Fruit fly (Drosophila melanogaster) whole organism, embryonic: ENCODE data around the gene h-cup.
A peak's percentile ranks its signal among the peaks of the same experiment; 100 is the strongest.

Experiments used
- CG10147 ChIP-seq: fragments of 200-800 bp; sonication (Bioruptor generic); optimal IDR thresholded peaks from 2 replicates; lab custom pipeline; 2019; ENCODE audit warnings: missing biosample characterization, mild to moderate bottlenecking, missing genetic modification characterization, moderate library complexity
- CG10274 ChIP-seq: fragments of 200-800 bp; sonication (Bioruptor generic); optimal IDR thresholded peaks from 3 replicates; lab custom pipeline; 2017; ENCODE audit warnings: missing biosample characterization, mild to moderate bottlenecking, missing genetic modification characterization
- CG11504 ChIP-seq: fragments of 200-800 bp; sonication (Bioruptor generic); optimal IDR thresholded peaks from 3 replicates; lab custom pipeline; 2019; ENCODE audit warnings: missing biosample characterization, mild to moderate bottlenecking, missing genetic modification characterization, moderate library complexity
- CG14441 ChIP-seq: fragments of 200-800 bp; sonication (Bioruptor generic); IDR thresholded peaks from 2 replicates; pipeline ENCODE4 v1.3.6; 2022; ENCODE audit warnings: missing biosample characterization, missing genetic modification characterization
- CG15073 ChIP-seq: fragments of 200-800 bp; sonication (Bioruptor generic); optimal IDR thresholded peaks from 2 replicates; lab custom pipeline; 2016; ENCODE audit warnings: missing biosample characterization, missing genetic modification characterization
- CG1603 ChIP-seq: fragments of 200-800 bp; sonication (Bioruptor generic); optimal IDR thresholded peaks from 2 replicates; lab custom pipeline; 2019; ENCODE audit warnings: missing biosample characterization, mild to moderate bottlenecking, missing genetic modification characterization, moderate library complexity
- CG16815 ChIP-seq: fragments of 200-800 bp; sonication (Bioruptor generic); optimal IDR thresholded peaks from 3 replicates; lab custom pipeline; 2017; ENCODE audit warnings: missing biosample characterization, mild to moderate bottlenecking, missing genetic modification characterization
- CG17802 ChIP-seq: fragments of 200-800 bp; sonication (Bioruptor generic); optimal IDR thresholded peaks from 2 replicates; lab custom pipeline; 2018; ENCODE audit warnings: missing biosample characterization, mild to moderate bottlenecking, missing genetic modification characterization, moderate library complexity
- CG1792 ChIP-seq: fragments of 200-800 bp; sonication (Bioruptor generic); optimal IDR thresholded peaks from 2 replicates; lab custom pipeline; 2016; ENCODE audit warnings: missing biosample characterization, missing genetic modification characterization
- CG32532 ChIP-seq: fragments of 200-800 bp; sonication (Bioruptor generic); IDR thresholded peaks from 2 replicates; pipeline ENCODE4 v1.3.6; 2022; ENCODE audit warnings: missing biosample characterization, missing genetic modification characterization
- CG5953 ChIP-seq: fragments of 200-800 bp; sonication (Bioruptor generic); IDR thresholded peaks from 2 replicates; pipeline ENCODE4 v1.3.6; 2022; ENCODE audit warnings: missing biosample characterization, missing genetic modification characterization
- CG6854 ChIP-seq: fragments of 200-800 bp; sonication (Bioruptor generic); optimal IDR thresholded peaks from 3 replicates; lab custom pipeline; 2017; ENCODE audit warnings: missing biosample characterization, mild to moderate bottlenecking, missing genetic modification characterization
- CG7357 ChIP-seq: fragments of 200-800 bp; sonication (Bioruptor generic); IDR thresholded peaks from 3 replicates; pipeline ENCODE4 v1.3.6; 2022; ENCODE audit warnings: missing biosample characterization, missing genetic modification characterization
- CG8089 ChIP-seq: fragments of 200-800 bp; sonication (Bioruptor generic); optimal IDR thresholded peaks from 3 replicates; lab custom pipeline; 2016; ENCODE audit warnings: missing biosample characterization, missing genetic modification characterization
- CG8924 ChIP-seq: fragments of 200-800 bp; optimal IDR thresholded peaks from 3 replicates; lab custom pipeline; 2019; ENCODE audit warnings: missing biosample characterization, mild to moderate bottlenecking, missing genetic modification characterization, moderate library complexity
- CG9817 ChIP-seq: fragments of 200-800 bp; sonication (Bioruptor generic); optimal IDR thresholded peaks from 2 replicates; lab custom pipeline; 2018; ENCODE audit warnings: missing biosample characterization, mild to moderate bottlenecking, missing genetic modification characterization, moderate library complexity
- CG9876 ChIP-seq: fragments of 200-800 bp; sonication (Bioruptor generic); optimal IDR thresholded peaks from 2 replicates; lab custom pipeline; 2016; ENCODE audit warnings: missing biosample characterization, missing genetic modification characterization
- D ChIP-seq, 2 experiments: fragments of 200-800 bp in 1 of 2; fragments of >200 bp in 1 of 2; sonication (Bioruptor generic) in 1 of 2; optimal IDR thresholded peaks; 2 replicates in 1 of 2; 3 replicates in 1 of 2; lab custom pipeline; 2017; ENCODE audit warnings: mild to moderate bottlenecking in 1 of 2, missing biosample characterization in 1 of 2, missing genetic modification characterization in 1 of 2, missing genetic modification reagents in 1 of 2
- Dbx ChIP-seq: fragments of 200-800 bp; sonication (Bioruptor generic); IDR thresholded peaks from 3 replicates; pipeline ENCODE4 v1.3.6; 2022; ENCODE audit warnings: missing biosample characterization, missing genetic modification characterization
- Dfd ChIP-seq, 2 experiments: fragments of >200 bp; optimal IDR thresholded peaks; 2 replicates each; lab custom pipeline; 2017; ENCODE audit warnings: missing biosample characterization in 2 of 2, missing genetic modification characterization in 2 of 2
- ERR ChIP-seq: fragments of 200-800 bp; sonication (Bioruptor generic); optimal IDR thresholded peaks from 2 replicates; lab custom pipeline; 2016; ENCODE audit warnings: missing biosample characterization, missing genetic modification characterization
- Eip74EF ChIP-seq, 2 experiments: fragments of 200-800 bp in 1 of 2; fragments of >200 bp in 1 of 2; sonication (Bioruptor generic) in 1 of 2; optimal IDR thresholded peaks; 2 replicates each; lab custom pipeline; 2017 to 2019; ENCODE audit warnings: missing biosample characterization in 2 of 2, missing genetic modification characterization in 2 of 2, mild to moderate bottlenecking in 1 of 2, moderate library complexity in 1 of 2
- HLH3B ChIP-seq: fragments of 200-800 bp; sonication (Bioruptor generic); IDR thresholded peaks from 2 replicates; pipeline ENCODE4 v1.3.6; 2022; ENCODE audit warnings: missing biosample characterization, missing genetic modification characterization
- HmgD ChIP-seq: fragments of 200-800 bp; sonication (Bioruptor generic); optimal IDR thresholded peaks from 3 replicates; lab custom pipeline; 2016; ENCODE audit warnings: missing biosample characterization, missing genetic modification characterization
- HmgZ ChIP-seq: fragments of 200-800 bp; sonication (Bioruptor generic); optimal IDR thresholded peaks from 2 replicates; lab custom pipeline; 2018; ENCODE audit warnings: missing biosample characterization, mild to moderate bottlenecking, missing genetic modification characterization
- Rfx ChIP-seq: fragments of 200-800 bp; sonication (Bioruptor generic); IDR thresholded peaks from 2 replicates; pipeline ENCODE4 v1.3.6; 2022; ENCODE audit warnings: missing biosample characterization, missing genetic modification characterization
- Scr ChIP-seq: fragments of 200-800 bp; sonication (Bioruptor generic); IDR thresholded peaks from 2 replicates; pipeline ENCODE4 v1.3.6; 2022; ENCODE audit warnings: missing biosample characterization, missing genetic modification characterization; ENCODE audit not compliant: partially characterized antibody
- Side ChIP-seq: fragments of 200-800 bp; sonication (Bioruptor generic); optimal IDR thresholded peaks from 2 replicates; lab custom pipeline; 2016; ENCODE audit warnings: missing biosample characterization, missing genetic modification characterization
- YL-1 ChIP-seq: fragments of 200-800 bp; sonication (Bioruptor generic); optimal IDR thresholded peaks from 3 replicates; lab custom pipeline; 2017; ENCODE audit warnings: missing biosample characterization, mild to moderate bottlenecking, missing genetic modification characterization
- bcd ChIP-seq: fragments of 200-800 bp; sonication (Bioruptor generic); optimal IDR thresholded peaks from 2 replicates; lab custom pipeline; 2017; ENCODE audit warnings: missing biosample characterization, mild to moderate bottlenecking, missing genetic modification characterization
- btn ChIP-seq: fragments of 200-800 bp; sonication (Bioruptor generic); optimal IDR thresholded peaks from 2 replicates; lab custom pipeline; 2016; ENCODE audit warnings: missing biosample characterization, missing genetic modification characterization
- cato ChIP-seq: fragments of 200-800 bp; sonication (Bioruptor generic); optimal IDR thresholded peaks from 2 replicates; lab custom pipeline; 2016; ENCODE audit warnings: missing biosample characterization, missing genetic modification characterization, borderline replicate concordance
- crp ChIP-seq, 2 experiments: fragments of 200-800 bp; sonication (Bioruptor generic); optimal IDR thresholded peaks; 2 replicates in 1 of 2; 3 replicates in 1 of 2; lab custom pipeline; 2017; ENCODE audit warnings: missing biosample characterization in 2 of 2, missing genetic modification characterization in 2 of 2, mild to moderate bottlenecking in 1 of 2, moderate library complexity in 1 of 2
- emc ChIP-seq: fragments of 200-800 bp; sonication (Bioruptor generic); optimal IDR thresholded peaks from 2 replicates; lab custom pipeline; 2016; ENCODE audit warnings: missing biosample characterization, missing genetic modification characterization
- gce ChIP-seq: fragments of 200-800 bp; sonication (Bioruptor generic); IDR thresholded peaks from 3 replicates; pipeline ENCODE4 v1.3.6; 2022; ENCODE audit warnings: missing biosample characterization, missing genetic modification characterization
- gcm2 ChIP-seq: fragments of 200-800 bp; sonication (Bioruptor generic); optimal IDR thresholded peaks from 2 replicates; lab custom pipeline; 2016; ENCODE audit warnings: missing biosample characterization, missing genetic modification characterization
- gsb ChIP-seq: fragments of 200-800 bp; sonication (Bioruptor generic); IDR thresholded peaks from 2 replicates; pipeline ENCODE4 v1.3.6; 2022; ENCODE audit warnings: missing biosample characterization, missing genetic modification characterization
- ind ChIP-seq: fragments of 200-800 bp; sonication (Bioruptor generic); optimal IDR thresholded peaks from 3 replicates; lab custom pipeline; 2016; ENCODE audit warnings: missing biosample characterization, missing genetic modification characterization
- org-1 ChIP-seq: fragments of 200-800 bp; sonication (Bioruptor generic); optimal IDR thresholded peaks from 2 replicates; lab custom pipeline; 2017; ENCODE audit warnings: missing biosample characterization, missing genetic modification characterization
- pb ChIP-seq: fragments of 200-800 bp; sonication (Bioruptor generic); optimal IDR thresholded peaks from 3 replicates; lab custom pipeline; 2016; ENCODE audit warnings: missing biosample characterization, missing genetic modification characterization
- pfk ChIP-seq: fragments of 200-800 bp; sonication (Bioruptor generic); optimal IDR thresholded peaks from 2 replicates; lab custom pipeline; 2018; ENCODE audit warnings: missing biosample characterization, mild to moderate bottlenecking, missing genetic modification characterization, moderate library complexity
- pzg ChIP-seq: fragments of 200-800 bp; sonication (Bioruptor generic); optimal IDR thresholded peaks from 3 replicates; lab custom pipeline; 2018; ENCODE audit warnings: missing biosample characterization, mild to moderate bottlenecking, missing genetic modification characterization, moderate library complexity
- salm ChIP-seq: fragments of 200-800 bp; sonication (Bioruptor generic); optimal IDR thresholded peaks from 2 replicates; lab custom pipeline; 2018; ENCODE audit warnings: missing biosample characterization, mild to moderate bottlenecking, missing genetic modification characterization
- scrt ChIP-seq: fragments of 200-800 bp; sonication (Bioruptor generic); optimal IDR thresholded peaks from 2 replicates; lab custom pipeline; 2018; ENCODE audit warnings: missing biosample characterization, mild to moderate bottlenecking, missing genetic modification characterization, moderate library complexity
- slbo ChIP-seq: fragments of 200-800 bp; sonication (Bioruptor generic); IDR thresholded peaks from 2 replicates; pipeline ENCODE4 v1.3.6; 2022; ENCODE audit warnings: missing biosample characterization, missing genetic modification characterization
- sna ChIP-seq: fragments of 200-800 bp; sonication (Bioruptor generic); IDR thresholded peaks from 2 replicates; pipeline ENCODE4 v1.3.6; 2022; ENCODE audit warnings: missing biosample characterization, missing genetic modification characterization; ENCODE audit not compliant: partially characterized antibody
- trem ChIP-seq: fragments of 200-800 bp; optimal IDR thresholded peaks from 3 replicates; lab custom pipeline; 2019; ENCODE audit warnings: missing biosample characterization, mild to moderate bottlenecking, missing genetic modification characterization, moderate library complexity
- trh ChIP-seq: fragments of 200-800 bp; sonication (Bioruptor generic); optimal IDR thresholded peaks from 2 replicates; lab custom pipeline; 2016; ENCODE audit warnings: missing biosample characterization, missing genetic modification characterization
- usp ChIP-seq: fragments of >200 bp; optimal IDR thresholded peaks from 2 replicates; lab custom pipeline; 2017; ENCODE audit warnings: missing biosample characterization, missing genetic modification characterization
- z ChIP-seq: fragments of 200-800 bp; sonication (Bioruptor generic); IDR thresholded peaks from 3 replicates; pipeline ENCODE4 v1.3.6; 2022; ENCODE audit warnings: missing biosample characterization, missing genetic modification characterization

h-cup gene

DNA sequence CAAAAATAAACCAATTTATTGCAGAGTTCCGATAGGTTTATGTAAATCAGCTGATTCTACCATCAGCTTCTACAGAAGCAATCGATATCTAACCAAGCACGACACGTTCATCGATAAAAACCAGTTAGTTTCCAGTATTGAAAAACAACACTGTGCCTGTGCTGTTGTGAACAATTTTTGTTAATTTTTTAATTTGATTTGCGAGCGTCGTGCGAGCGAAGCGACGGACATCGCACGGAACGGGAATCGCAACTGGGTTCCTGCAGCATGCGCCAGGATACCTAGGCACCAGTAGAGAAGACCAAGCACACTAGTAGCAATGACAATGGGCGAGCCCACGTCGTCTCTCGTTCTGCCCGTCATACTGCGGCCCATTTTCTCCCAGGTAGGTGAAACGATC lies 10.9 kb downstream of the h-cup start, which contains the start of the genes Ccm3 and CG6136 (continued):
- peak; percentile 91 for TF ChIP-seq Scr (GFP tag; lab: Robert Waterston, UW)
- peak; percentile 28 for TF ChIP-seq bcd (GFP tag; lab: Kevin White, UChicago)
- peak; percentile 59 for TF ChIP-seq Side (GFP tag; lab: Kevin White, UChicago)
- no peak for TF ChIP-seq gce (GFP tag; lab: Robert Waterston, UW)
- peak; percentile 75 for TF ChIP-seq Dbx
- TF ChIP-seq CG1603 (tag; lab: Kevin White, UChicago), result peak; percentile 68
- no peak for TF ChIP-seq CG7357 (GFP tag; lab: Robert Waterston, UW)
- TF ChIP-seq CG17802 (tag; lab: Kevin White, UChicago), result no peak
- peak; percentile 57 for TF ChIP-seq CG8924
- TF ChIP-seq HmgD (GFP tag; lab: Kevin White, UChicago), result peak; percentile 49
- TF ChIP-seq pfk (GFP tag; lab: Kevin White, UChicago), result no peak
- TF ChIP-seq pb (GFP tag; lab: Kevin White, UChicago), result peak; percentile 23
- peak; percentile 86 for TF ChIP-seq Rfx
- TF ChIP-seq CG14441 (GFP tag; lab: Robert Waterston, UW), result no peak
- no peak for TF ChIP-seq salm (tag; lab: Kevin White, UChicago)
- TF ChIP-seq CG10147 (GFP tag; lab: Kevin White, UChicago), result peak; percentile 48
- no peak for TF ChIP-seq trh
- no peak for TF ChIP-seq CG8089 (GFP tag; lab: Kevin White, UChicago)
- TF ChIP-seq ind (GFP tag; lab: Kevin White, UChicago), result peak; percentile 19
- peak; percentile 89 for TF ChIP-seq YL-1 (GFP tag; lab: Kevin White, UChicago)
- peak; percentile 62 for TF ChIP-seq CG32532 (GFP tag; lab: Robert Waterston, UW)
- TF ChIP-seq z, result no peak
- no peak for TF ChIP-seq btn (GFP tag; lab: Kevin White, UChicago)
- TF ChIP-seq gcm2, result peak; percentile 5
- 0 out of 2 replicates have a peak, but pooled peaks have one; percentile 26 for TF ChIP-seq HLH3B (GFP tag; lab: Robert Waterston, UW)
- TF ChIP-seq CG6854 (GFP tag; lab: Kevin White, UChicago), result no peak
- TF ChIP-seq trem (tag; lab: Kevin White, UChicago), result peak; percentile 53
- TF ChIP-seq CG11504 (tag; lab: Kevin White, UChicago), result no peak
- no peak for TF ChIP-seq CG16815 (GFP tag; lab: Kevin White, UChicago)
- peak; percentile 56 to 93 for TF ChIP-seq crp (GFP tag; optimal IDR thresholded peaks at IDR 0.05; lab: Kevin White, UChicago)
- TF ChIP-seq slbo (GFP tag; lab: Robert Waterston, UW), result peak; percentile 56; the same call in 1 of the 2 replicates
- TF ChIP-seq CG5953 (GFP tag; lab: Robert Waterston, UW), result no peak
- peak; percentile 57 for TF ChIP-seq CG1792 (GFP tag; lab: Kevin White, UChicago)
- no peak for TF ChIP-seq CG15073 (GFP tag; lab: Kevin White, UChicago)
- no peak for TF ChIP-seq scrt (GFP tag; lab: Kevin White, UChicago)
- peak; percentile 21 for TF ChIP-seq ERR
- TF ChIP-seq CG9876 (GFP tag; lab: Kevin White, UChicago), result no peak
- TF ChIP-seq HmgZ (tag; lab: Kevin White, UChicago), result peak; percentile 82
- TF ChIP-seq emc, result no peak
- no peak for TF ChIP-seq CG10274 (GFP tag; lab: Kevin White, UChicago)
- TF ChIP-seq sna (GFP tag; lab: Robert Waterston, UW), result peak; percentile 85
- no peak for TF ChIP-seq cato (GFP tag; lab: Kevin White, UChicago)
- no peak for TF ChIP-seq CG9817 (tag; lab: Kevin White, UChicago)
- no peak for TF ChIP-seq Eip74EF (GFP tag; optimal IDR thresholded peaks at IDR 0.05; lab: Kevin White, UChicago)
- no peak for TF ChIP-seq org-1
- no peak for TF ChIP-seq Dfd (GFP tag; optimal IDR thresholded peaks at IDR 0.05; lab: Kevin White, UChicago)
- no peak for TF ChIP-seq usp (GFP tag; lab: Kevin White, UChicago)
- TF ChIP-seq pzg (GFP tag; lab: Kevin White, UChicago), result peak; percentile 86
- no peak for TF ChIP-seq D (optimal IDR thresholded peaks at IDR 0.05; lab: Kevin White, UChicago)
- TF ChIP-seq D (GFP tag; optimal IDR thresholded peaks at IDR 0.05; lab: Kevin White, UChicago), result no peak
- 0 out of 2 replicates have a peak, but pooled peaks have one; percentile 30 for TF ChIP-seq gsb (GFP tag; lab: Robert Waterston, UW)
